Fruit fly (Drosophila melanogaster) whole organism, embryonic: ENCODE results near the gene CG14718.

Source experiments
- ATbp ChIP-seq: fragments of 200-800 bp; sonication (Bioruptor generic); optimal IDR thresholded peaks from 2 replicates; lab custom pipeline; 2017; ENCODE audit warnings: missing biosample characterization, mild to moderate bottlenecking, missing genetic modification characterization, missing genetic modification reagents
- BtbVII ChIP-seq: fragments of 200-800 bp; sonication (Bioruptor generic); optimal IDR thresholded peaks from 3 replicates; lab custom pipeline; 2017; ENCODE audit warnings: missing biosample characterization, mild to moderate bottlenecking, missing genetic modification characterization
- CG10209 ChIP-seq: fragments of 200-800 bp; sonication (Bioruptor generic); optimal IDR thresholded peaks from 3 replicates; lab custom pipeline; 2017; ENCODE audit warnings: missing biosample characterization, mild to moderate bottlenecking, missing genetic modification characterization, missing genetic modification reagents
- CG10274 ChIP-seq: fragments of 200-800 bp; sonication (Bioruptor generic); optimal IDR thresholded peaks from 3 replicates; lab custom pipeline; 2017; ENCODE audit warnings: missing biosample characterization, mild to moderate bottlenecking, missing genetic modification characterization
- CG12071 ChIP-seq: fragments of 200-800 bp; sonication (Bioruptor generic); optimal IDR thresholded peaks from 3 replicates; lab custom pipeline; 2018; ENCODE audit warnings: missing biosample characterization, mild to moderate bottlenecking, missing genetic modification characterization
- CG12942 ChIP-seq: fragments of 200-800 bp; sonication (Bioruptor generic); optimal IDR thresholded peaks from 3 replicates; lab custom pipeline; 2016; ENCODE audit warnings: missing biosample characterization, missing genetic modification characterization
- CG13296 ChIP-seq: fragments of 200-800 bp; sonication (Bioruptor generic); optimal IDR thresholded peaks from 3 replicates; lab custom pipeline; 2018; ENCODE audit warnings: missing biosample characterization, mild to moderate bottlenecking, missing genetic modification characterization
- CG13424 ChIP-seq: fragments of 200-800 bp; sonication (Bioruptor generic); optimal IDR thresholded peaks from 2 replicates; lab custom pipeline; 2019; ENCODE audit warnings: missing biosample characterization, mild to moderate bottlenecking, missing genetic modification characterization, moderate library complexity
- CG13775 ChIP-seq: fragments of 200-800 bp; sonication (Bioruptor generic); optimal IDR thresholded peaks from 3 replicates; lab custom pipeline; 2017; ENCODE audit warnings: missing biosample characterization, mild to moderate bottlenecking, missing genetic modification characterization
- CG14014 ChIP-seq: fragments of 200-800 bp; sonication (Bioruptor generic); IDR thresholded peaks from 2 replicates; pipeline ENCODE4 v1.3.6; 2022; ENCODE audit warnings: missing biosample characterization, missing genetic modification characterization
- CG14050 ChIP-seq: fragments of 200-800 bp; sonication (Bioruptor generic); IDR thresholded peaks from 3 replicates; pipeline ENCODE4 v1.3.6; 2022; ENCODE audit warnings: missing biosample characterization, missing genetic modification characterization
- CG14441 ChIP-seq: fragments of 200-800 bp; sonication (Bioruptor generic); IDR thresholded peaks from 2 replicates; pipeline ENCODE4 v1.3.6; 2022; ENCODE audit warnings: missing biosample characterization, missing genetic modification characterization
- CG2129 ChIP-seq: fragments of 200-800 bp; sonication (Bioruptor generic); IDR thresholded peaks from 2 replicates; pipeline ENCODE4 v1.3.6; 2022; ENCODE audit warnings: missing biosample characterization, missing genetic modification characterization; ENCODE audit not compliant: partially characterized antibody
- CG3407 ChIP-seq: fragments of 200-800 bp; sonication (Bioruptor generic); optimal IDR thresholded peaks from 2 replicates; lab custom pipeline; 2018; ENCODE audit warnings: missing biosample characterization, mild to moderate bottlenecking, missing genetic modification characterization
- CG4404 ChIP-seq: fragments of 200-800 bp; sonication (Bioruptor generic); IDR thresholded peaks from 2 replicates; pipeline ENCODE4 v1.3.6; 2022; ENCODE audit warnings: missing biosample characterization, missing genetic modification characterization
- CG4424 ChIP-seq: fragments of 200-800 bp; sonication (Bioruptor generic); optimal IDR thresholded peaks from 3 replicates; lab custom pipeline; 2016; ENCODE audit warnings: missing biosample characterization, missing genetic modification characterization
- CG4707 ChIP-seq: fragments of 200-800 bp; sonication (Bioruptor generic); optimal IDR thresholded peaks from 2 replicates; lab custom pipeline; 2018; ENCODE audit warnings: missing biosample characterization, mild to moderate bottlenecking, missing genetic modification characterization, moderate library complexity
- CG6765 ChIP-seq: fragments of 200-800 bp; sonication (Bioruptor generic); optimal IDR thresholded peaks from 3 replicates; lab custom pipeline; 2017; ENCODE audit warnings: missing biosample characterization, mild to moderate bottlenecking, missing genetic modification characterization
- CG7357 ChIP-seq: fragments of 200-800 bp; sonication (Bioruptor generic); IDR thresholded peaks from 3 replicates; pipeline ENCODE4 v1.3.6; 2022; ENCODE audit warnings: missing biosample characterization, missing genetic modification characterization
- CG7745 ChIP-seq: fragments of 200-800 bp; sonication (Bioruptor generic); optimal IDR thresholded peaks from 2 replicates; lab custom pipeline; 2018; ENCODE audit warnings: missing biosample characterization, mild to moderate bottlenecking, missing genetic modification characterization, moderate library complexity
- CG7786 ChIP-seq: fragments of 200-800 bp; sonication (Bioruptor generic); optimal IDR thresholded peaks from 2 replicates; lab custom pipeline; 2016; ENCODE audit warnings: missing biosample characterization, missing genetic modification characterization
- CG7963 ChIP-seq: fragments of 200-800 bp; sonication (Bioruptor generic); IDR thresholded peaks from 3 replicates; pipeline ENCODE4 v1.3.6; 2022; ENCODE audit warnings: missing biosample characterization, missing genetic modification characterization; ENCODE audit not compliant: partially characterized antibody
- Camta ChIP-seq: fragments of 200-800 bp; sonication (Bioruptor generic); optimal IDR thresholded peaks from 2 replicates; lab custom pipeline; 2016; ENCODE audit warnings: missing biosample characterization, missing genetic modification characterization
- Dad ChIP-seq: fragments of 200-800 bp; sonication (Bioruptor generic); optimal IDR thresholded peaks from 3 replicates; lab custom pipeline; 2016; ENCODE audit warnings: missing biosample characterization, missing genetic modification characterization
- Dbx ChIP-seq: fragments of 200-800 bp; sonication (Bioruptor generic); IDR thresholded peaks from 3 replicates; pipeline ENCODE4 v1.3.6; 2022; ENCODE audit warnings: missing biosample characterization, missing genetic modification characterization
- Deaf1 ChIP-seq: fragments of 200-800 bp; optimal IDR thresholded peaks from 3 replicates; lab custom pipeline; 2019; ENCODE audit warnings: missing biosample characterization, mild to moderate bottlenecking, missing genetic modification characterization, moderate library complexity
- Dek ChIP-seq: fragments of 200-800 bp; sonication (Bioruptor generic); optimal IDR thresholded peaks from 3 replicates; lab custom pipeline; 2019; ENCODE audit warnings: missing biosample characterization, mild to moderate bottlenecking, missing genetic modification characterization, moderate library complexity
- Hsf ChIP-seq: fragments of 200-800 bp; sonication (Bioruptor generic); optimal IDR thresholded peaks from 3 replicates; lab custom pipeline; 2016; ENCODE audit warnings: missing biosample characterization, missing genetic modification characterization
- Lim3 ChIP-seq: fragments of 200-800 bp; sonication (Bioruptor generic); IDR thresholded peaks from 2 replicates; pipeline ENCODE4 v1.3.6; 2022; ENCODE audit warnings: missing biosample characterization, missing genetic modification characterization
- MTF-1 ChIP-seq: fragments of 200-800 bp; sonication (Bioruptor generic); optimal IDR thresholded peaks from 2 replicates; lab custom pipeline; 2018; ENCODE audit warnings: missing biosample characterization, mild to moderate bottlenecking, missing genetic modification characterization, borderline replicate concordance
- Poxn ChIP-seq: fragments of 200-800 bp; sonication (Bioruptor generic); IDR thresholded peaks from 2 replicates; pipeline ENCODE4 v1.3.6; 2022; ENCODE audit warnings: missing biosample characterization, missing genetic modification characterization
- ac ChIP-seq: fragments of 200-800 bp; sonication (Bioruptor generic); optimal IDR thresholded peaks from 3 replicates; lab custom pipeline; 2017; ENCODE audit warnings: missing biosample characterization, mild to moderate bottlenecking, missing genetic modification characterization
- dmrt99B ChIP-seq: fragments of 200-800 bp; sonication (Bioruptor generic); optimal IDR thresholded peaks from 2 replicates; lab custom pipeline; 2018; ENCODE audit warnings: missing biosample characterization, mild to moderate bottlenecking, missing genetic modification characterization, moderate library complexity
- onecut ChIP-seq: fragments of 200-800 bp; sonication (Bioruptor generic); IDR thresholded peaks from 2 replicates; pipeline ENCODE4 v1.3.6; 2022; ENCODE audit warnings: missing biosample characterization, missing genetic modification characterization
- pan ChIP-seq, 4 experiments: fragments of >200 bp in 3 of 4; fragments of 200-800 bp in 1 of 4; sonication (Bioruptor generic) in 1 of 4; optimal IDR thresholded peaks in 3 of 4; IDR thresholded peaks in 1 of 4; 2 replicates each; pipeline versions ENCODE4 v1.3.6 to Lab custom; 2017 to 2022; ENCODE audit warnings: missing biosample characterization in 2 of 4, missing genetic modification characterization in 2 of 4, mixed read lengths in 1 of 4
- pros ChIP-seq: fragments of 200-800 bp; sonication (Bioruptor generic); optimal IDR thresholded peaks from 3 replicates; lab custom pipeline; 2019; ENCODE audit warnings: missing biosample characterization, mild to moderate bottlenecking, missing genetic modification characterization, moderate library complexity
- pzg ChIP-seq: fragments of 200-800 bp; sonication (Bioruptor generic); optimal IDR thresholded peaks from 3 replicates; lab custom pipeline; 2018; ENCODE audit warnings: missing biosample characterization, mild to moderate bottlenecking, missing genetic modification characterization, moderate library complexity
- salm ChIP-seq: fragments of 200-800 bp; sonication (Bioruptor generic); optimal IDR thresholded peaks from 2 replicates; lab custom pipeline; 2018; ENCODE audit warnings: missing biosample characterization, mild to moderate bottlenecking, missing genetic modification characterization
- sc ChIP-seq, 3 experiments: fragments of >200 bp in 2 of 3; fragments of 200-800 bp in 1 of 3; sonication (Bioruptor generic) in 1 of 3; optimal IDR thresholded peaks; 2 replicates in 2 of 3; 3 replicates in 1 of 3; lab custom pipeline; 2017; ENCODE audit warnings: mild to moderate bottlenecking in 1 of 3, missing biosample characterization in 1 of 3, missing genetic modification characterization in 1 of 3, missing genetic modification reagents in 1 of 3
- scrt ChIP-seq: fragments of 200-800 bp; sonication (Bioruptor generic); optimal IDR thresholded peaks from 2 replicates; lab custom pipeline; 2018; ENCODE audit warnings: missing biosample characterization, mild to moderate bottlenecking, missing genetic modification characterization, moderate library complexity
- sqz ChIP-seq: fragments of 200-800 bp; sonication (Bioruptor generic); optimal IDR thresholded peaks from 3 replicates; lab custom pipeline; 2018; ENCODE audit warnings: missing biosample characterization, mild to moderate bottlenecking, missing genetic modification characterization
- sr ChIP-seq: fragments of 200-800 bp; sonication (Bioruptor generic); IDR thresholded peaks from 3 replicates; pipeline ENCODE4 v1.3.6; 2022; ENCODE audit warnings: missing biosample characterization, missing genetic modification characterization
- sug ChIP-seq: fragments of 200-800 bp; optimal IDR thresholded peaks from 2 replicates; lab custom pipeline; 2019; ENCODE audit warnings: missing biosample characterization, mild to moderate bottlenecking, missing genetic modification characterization, moderate library complexity
- tgo ChIP-seq: fragments of 200-800 bp; sonication (Bioruptor generic); IDR thresholded peaks from 3 replicates; pipeline ENCODE4 v1.3.6; 2022; ENCODE audit warnings: missing biosample characterization, missing genetic modification characterization
- trem ChIP-seq: fragments of 200-800 bp; optimal IDR thresholded peaks from 3 replicates; lab custom pipeline; 2019; ENCODE audit warnings: missing biosample characterization, mild to moderate bottlenecking, missing genetic modification characterization, moderate library complexity
- usp ChIP-seq: fragments of >200 bp; optimal IDR thresholded peaks from 2 replicates; lab custom pipeline; 2017; ENCODE audit warnings: missing biosample characterization, missing genetic modification characterization
- zen ChIP-seq: fragments of 200-800 bp; sonication (Bioruptor generic); optimal IDR thresholded peaks from 3 replicates; lab custom pipeline; 2018; ENCODE audit warnings: missing biosample characterization, mild to moderate bottlenecking, missing genetic modification characterization, moderate library complexity
- zfh1 ChIP-seq: fragments of 200-800 bp; sonication (Bioruptor generic); IDR thresholded peaks from 3 replicates; pipeline ENCODE4 v1.3.6; 2022; ENCODE audit warnings: missing biosample characterization, missing genetic modification characterization
- zfh2 ChIP-seq: fragments of 200-800 bp; sonication (Bioruptor generic); optimal IDR thresholded peaks from 2 replicates; lab custom pipeline; 2016; ENCODE audit warnings: missing biosample characterization, missing genetic modification characterization

CG14718 gene

DNA sequence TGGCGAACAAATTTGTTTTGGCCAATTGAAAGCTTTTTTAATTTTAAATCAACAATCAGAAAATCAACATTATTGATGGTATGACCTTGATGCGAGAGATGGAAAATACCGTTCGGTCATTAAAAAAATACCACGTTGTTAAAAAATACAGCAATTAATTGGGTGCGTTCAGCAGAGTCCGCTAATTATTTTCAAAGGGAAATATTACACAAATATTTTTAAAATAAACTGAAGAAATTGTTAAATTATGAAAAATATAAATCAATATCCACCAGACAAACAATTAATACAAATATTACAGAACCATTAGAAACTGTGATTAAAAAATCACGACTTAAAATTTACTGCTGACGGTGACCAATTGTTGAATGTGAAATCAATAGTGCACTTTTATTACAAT, 22.4 kb upstream of the CG14718 start, which contains the start of gene CG18476 (continued):
- TF ChIP-seq BtbVII (GFP tag; lab: Kevin White, UChicago) (peak; percentile 69), sr (peak; percentile 54; the same call in 1 of the 3 replicates), CG10209 (GFP tag; lab: Kevin White, UChicago) (peak; percentile 89), sqz (GFP tag; lab: Kevin White, UChicago) (no peak), CG14441 (peak; percentile 95), CG7745 (no peak), trem (tag; lab: Kevin White, UChicago) (peak; percentile 93), CG10274 (GFP tag; lab: Kevin White, UChicago) (peak; percentile 43), Hsf (GFP tag; lab: Kevin White, UChicago) (peak; percentile 91), zfh1 (GFP tag; lab: Robert Waterston, UW) (peak; percentile 94), CG6765 (GFP tag; lab: Kevin White, UChicago) (peak; percentile 80), CG7357 (GFP tag; lab: Robert Waterston, UW) (peak; percentile 88), CG13296 (GFP tag; lab: Kevin White, UChicago) (peak; percentile 92), ATbp (GFP tag; lab: Kevin White, UChicago) (peak; percentile 78), Dad (peak; percentile 30), CG14014 (GFP tag; lab: Robert Waterston, UW) (peak; percentile 94), Lim3 (GFP tag; lab: Robert Waterston, UW) (peak; percentile 43; the same call in 1 of the 2 replicates), onecut (GFP tag; lab: Robert Waterston, UW) (peak; percentile 87), CG12942 (peak; percentile 77), pros (GFP tag; lab: Kevin White, UChicago) (no peak), Poxn (peak; percentile 71), scrt (GFP tag; lab: Kevin White, UChicago) (peak; percentile 85), CG3407 (GFP tag; lab: Kevin White, UChicago) (peak; percentile 80), CG2129 (GFP tag; lab: Robert Waterston, UW) (no peak), ac (peak; percentile 34), usp (GFP tag; lab: Kevin White, UChicago) (no peak), sug (tag; lab: Kevin White, UChicago) (peak; percentile 85), Camta (GFP tag; lab: Kevin White, UChicago) (peak; percentile 73), pan (optimal IDR thresholded peaks at IDR 0.05; lab: Kevin White, UChicago) (no peak), pan (GFP tag; optimal IDR thresholded peaks at IDR 0.05 in 1 of 2, IDR thresholded peaks at IDR 0.05 in 1 of 2) (peak in 1 of 2 experiments; percentile 97), dmrt99B (peak; percentile 94), CG4707 (peak; percentile 17), CG12071 (GFP tag; lab: Kevin White, UChicago) (peak; percentile 39), pzg (GFP tag; lab: Kevin White, UChicago) (peak; percentile 45), Deaf1 (tag; lab: Kevin White, UChicago) (peak; percentile 77), CG4404 (GFP tag; lab: Robert Waterston, UW) (peak; percentile 87), MTF-1 (GFP tag; lab: Kevin White, UChicago) (peak; percentile 59), sc (optimal IDR thresholded peaks at IDR 0.05; lab: Kevin White, UChicago) (no peak), sc (GFP tag; optimal IDR thresholded peaks at IDR 0.05; lab: Kevin White, UChicago) (peak; percentile 44), tgo (peak; percentile 94), Dek (tag; lab: Kevin White, UChicago) (peak; percentile 94), Dbx (GFP tag; lab: Robert Waterston, UW) (peak; percentile 91), CG4424 (peak; percentile 91), zfh2 (GFP tag; lab: Kevin White, UChicago) (peak; percentile 68), CG14050 (GFP tag; lab: Robert Waterston, UW) (peak; percentile 86), CG7786 (GFP tag; lab: Kevin White, UChicago) (peak; percentile 61), CG7963 (no peak), CG13424 (tag; lab: Kevin White, UChicago) (peak; percentile 95), zen (tag; lab: Kevin White, UChicago) (peak; percentile 94), salm (peak; percentile 85), CG13775 (GFP tag; lab: Kevin White, UChicago) (peak; percentile 88)
